Fruit fly (Drosophila melanogaster) whole organism: ENCODE results near the gene sinah.

ENCODE experiments used
- Dll ChIP-seq: fragments of >200 bp; optimal IDR thresholded peaks from 2 replicates; lab custom pipeline; 2017
- pan ChIP-seq: fragments of >200 bp; optimal IDR thresholded peaks from 2 replicates; lab custom pipeline; 2017

DNA sequence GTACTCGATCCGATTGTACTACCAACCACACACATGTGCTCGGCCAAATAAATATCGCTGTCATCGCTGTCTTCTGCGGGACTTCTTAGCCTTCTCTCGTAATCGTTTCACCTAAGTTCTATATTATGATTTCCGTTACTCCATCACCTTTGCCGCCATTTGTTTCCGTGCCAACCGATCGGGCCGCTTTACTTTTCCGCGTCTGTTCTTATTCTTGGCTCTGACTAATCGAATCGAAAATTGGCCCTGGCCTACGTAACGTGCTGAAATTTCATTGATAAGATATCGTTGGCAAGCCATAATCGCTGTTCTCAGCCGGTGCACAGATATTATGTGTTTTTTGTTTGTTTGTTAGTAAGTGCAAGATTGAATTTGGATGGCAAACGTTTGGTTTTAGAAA, 8.3 kb downstream of the sinah start:
- TF ChIP-seq pan (lab: Kevin White, UChicago), result no peak
- no peak for TF ChIP-seq Dll (lab: Kevin White, UChicago)
